Worm (Caenorhabditis elegans) whole organism, L1 larva: Measurements from ENCODE around the gene cyp-33C1.

ENCODE experiments used
- aha-1 ChIP-seq: fragments of 150-350 bp; optimal IDR thresholded peaks from 2 replicates; lab custom pipeline; 2014; ENCODE audit warnings: missing biosample characterization, missing genetic modification characterization
- aly-2 ChIP-seq: fragments of 150-350 bp; optimal IDR thresholded peaks from 2 replicates; lab custom pipeline; 2014; ENCODE audit warnings: missing biosample characterization, missing genetic modification characterization
- egl-27 ChIP-seq, 2 experiments: fragments of 150-350 bp in 1 of 2; sonication (generic microtip); optimal IDR thresholded peaks; 3 replicates each; lab custom pipeline; 2017 to 2018; ENCODE audit warnings: missing biosample characterization in 2 of 2, missing genetic modification characterization in 2 of 2, missing genetic modification reagents in 2 of 2
- fkh-10 ChIP-seq: sonication (generic microtip); optimal IDR thresholded peaks from 2 replicates; lab custom pipeline; 2017; ENCODE audit warnings: missing biosample characterization, missing genetic modification reagents, missing genetic modification characterization
- lin-13 ChIP-seq: fragments of 150-350 bp; optimal IDR thresholded peaks from 2 replicates; lab custom pipeline; 2014; ENCODE audit warnings: missing biosample characterization, missing genetic modification reagents, missing genetic modification characterization
- lin-39 ChIP-seq: fragments of 150-350 bp; optimal IDR thresholded peaks from 2 replicates; lab custom pipeline; 2014; ENCODE audit warnings: missing biosample characterization, missing genetic modification reagents, missing genetic modification characterization
- lir-3 ChIP-seq: sonication (generic microtip); optimal IDR thresholded peaks from 2 replicates; lab custom pipeline; 2016; ENCODE audit warnings: mild to moderate bottlenecking, missing genetic modification characterization, moderate library complexity, missing compliant biosample characterization; ENCODE audit not compliant: poor library complexity
- pax-3 ChIP-seq: fragments of 200-800 bp; sonication (Bioruptor generic); optimal IDR thresholded peaks from 2 replicates; lab custom pipeline; 2018; ENCODE audit warnings: mild to moderate bottlenecking, missing genetic modification characterization, moderate library complexity, missing compliant biosample characterization
- pqm-1 ChIP-seq: sonication (generic microtip); optimal IDR thresholded peaks from 3 replicates; lab custom pipeline; 2017; ENCODE audit warnings: missing biosample characterization, missing genetic modification characterization
- sox-4 ChIP-seq: sonication (generic microtip); optimal IDR thresholded peaks from 2 replicates; lab custom pipeline; 2016; ENCODE audit warnings: missing genetic modification characterization, missing compliant biosample characterization
- sup-37 ChIP-seq: fragments of 200-800 bp; sonication (Bioruptor generic); optimal IDR thresholded peaks from 2 replicates; lab custom pipeline; 2018; ENCODE audit warnings: mild to moderate bottlenecking, missing genetic modification characterization, missing compliant biosample characterization
- unc-62 ChIP-seq: fragments of 150-350 bp; optimal IDR thresholded peaks from 2 replicates; lab custom pipeline; 2014; ENCODE audit warnings: missing biosample characterization, missing genetic modification reagents, missing genetic modification characterization
- ztf-11 ChIP-seq, 2 experiments: sonication (generic microtip); optimal IDR thresholded peaks; 2 replicates each; lab custom pipeline; 2016 to 2017; ENCODE audit warnings: missing genetic modification characterization in 2 of 2, missing biosample characterization in 1 of 2, missing compliant biosample characterization in 1 of 2

DNA sequence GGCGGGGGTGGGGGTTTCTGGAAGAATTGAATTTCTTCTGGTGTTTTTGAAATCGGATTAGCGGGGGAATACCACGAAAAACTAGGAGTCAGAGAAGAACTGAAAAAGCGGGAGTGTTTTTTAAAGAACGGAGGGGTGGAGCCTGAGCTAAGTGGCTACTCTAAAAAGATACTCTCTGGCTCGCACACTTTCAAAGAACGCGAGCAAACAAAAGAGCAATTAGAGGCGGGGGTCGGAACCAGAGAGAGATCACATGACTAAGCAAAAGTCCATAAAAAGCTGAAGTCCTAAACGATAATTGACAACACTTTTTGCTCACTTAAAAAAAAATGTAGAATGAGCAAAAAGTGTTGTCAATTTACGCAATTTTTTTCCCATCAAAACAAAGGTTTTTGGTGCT lies 45.0 kb upstream of the cyp-33C1 start:
- TF ChIP-seq fkh-10 (GFP tag; lab: Kevin White, UChicago) (no peak), pqm-1 (tag; lab: Kevin White, UChicago) (no peak), pax-3 (tag; lab: Kevin White, UChicago) (no peak), sup-37 (GFP tag; lab: Kevin White, UChicago) (no peak), sox-4 (tag; lab: Kevin White, UChicago) (no peak), lir-3 (tag; lab: Kevin White, UChicago) (no peak), unc-62 (GFP tag; lab: Kevin White, UChicago) (no peak), aly-2 (tag; lab: Kevin White, UChicago) (no peak), lin-13 (GFP tag; lab: Kevin White, UChicago) (no peak), ztf-11 (tag; optimal IDR thresholded peaks at IDR 0.05; lab: Kevin White, UChicago) (no peak), lin-39 (tag; lab: Kevin White, UChicago) (no peak), aha-1 (no peak), egl-27 (tag; optimal IDR thresholded peaks at IDR 0.05; lab: Kevin White, UChicago) (no peak)
